Worm (Caenorhabditis elegans): ENCODE measurements around the gene srz-31.

- TF ChIP-seq nhr-11 (tag; optimal IDR thresholded peaks at IDR 0.05) = no peak
- no peak for TF ChIP-seq hlh-8 (tag; optimal IDR thresholded peaks at IDR 0.05)
- TF ChIP-seq ama-1 (optimal IDR thresholded peaks at IDR 0.05) = no peak
- no peak for TF ChIP-seq K02D7.2 (tag; optimal IDR thresholded peaks at IDR 0.05)
- TF ChIP-seq sox-2 (GFP tag; IDR thresholded peaks at IDR 0.05) = no peak
- no peak for TF ChIP-seq hlh-13 (GFP tag; optimal IDR thresholded peaks at IDR 0.05)
- TF ChIP-seq nfya-1 (tag; optimal IDR thresholded peaks at IDR 0.05) = no peak
These were observed 22.1 kb upstream of the srz-31 start for ce11 chrIV:14115045-14115444.

All from whole organism, late embryonic.